Worm (Caenorhabditis elegans) whole organism, L1 larva: ENCODE results near the gene F26F4.12.

Source experiments
- ceh-63 ChIP-seq: fragments of 200-800 bp; sonication (Bioruptor generic); optimal IDR thresholded peaks from 2 replicates; lab custom pipeline; 2018; ENCODE audit warnings: mild to moderate bottlenecking, missing genetic modification characterization, missing compliant biosample characterization
- lin-15B ChIP-seq: fragments of 150-350 bp; sonication (generic microtip); optimal IDR thresholded peaks from 3 replicates; lab custom pipeline; 2014; ENCODE audit warnings: missing biosample characterization, missing genetic modification characterization
- lin-35 ChIP-seq, 2 experiments: fragments of 150-350 bp; optimal IDR thresholded peaks; 2 replicates each; lab custom pipeline; 2014; ENCODE audit warnings: missing biosample characterization in 2 of 2, missing genetic modification characterization in 2 of 2, missing genetic modification reagents in 2 of 2
- mep-1 ChIP-seq: fragments of 150-350 bp; optimal IDR thresholded peaks from 2 replicates; lab custom pipeline; 2014; ENCODE audit warnings: missing biosample characterization, missing genetic modification characterization
- nhr-19 ChIP-seq: fragments of 200-800 bp; sonication (Bioruptor generic); conservative IDR thresholded peaks from 2 replicates; pipeline ENCODE4 v1.3.6; 2022; ENCODE audit warnings: missing genetic modification characterization, missing compliant biosample characterization
- nhr-84 ChIP-seq: sonication (generic microtip); optimal IDR thresholded peaks from 2 replicates; lab custom pipeline; 2017; ENCODE audit warnings: missing biosample characterization, missing genetic modification characterization

DNA sequence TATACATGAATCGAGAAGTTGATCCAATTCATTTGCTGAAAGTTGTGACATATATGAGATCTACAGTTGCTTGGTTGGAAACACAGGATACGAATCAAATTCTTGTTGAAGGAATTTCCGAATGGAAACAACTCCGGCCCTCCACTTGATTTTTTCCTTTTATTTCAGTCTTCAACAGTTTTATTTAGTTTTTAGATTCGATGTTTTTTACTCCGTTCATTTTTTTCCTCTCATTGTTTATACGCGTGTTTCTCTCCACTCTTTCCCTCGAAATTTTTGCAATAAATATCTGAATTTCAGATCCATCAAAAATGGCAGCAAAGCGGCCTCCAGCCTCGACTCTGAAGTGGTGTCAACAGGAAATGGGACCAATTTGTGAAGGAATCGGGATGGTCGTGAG is 46.7 kb downstream of the F26F4.12 start, which contains the start of gene coq-8:
- no peak for TF ChIP-seq lin-35 (GFP tag; optimal IDR thresholded peaks at IDR 0.05; lab: Kevin White, UChicago)
- TF ChIP-seq nhr-84 = no peak
- no peak for TF ChIP-seq nhr-19 (GFP tag; lab: Robert Waterston, UW)
- no peak for TF ChIP-seq mep-1 (tag; lab: Kevin White, UChicago)
- TF ChIP-seq ceh-63 (GFP tag; lab: Kevin White, UChicago) = no peak
- TF ChIP-seq lin-15B (tag; lab: Kevin White, UChicago) = no peak
